Worm (Caenorhabditis elegans) whole organism, L1 larva: ENCODE measurements around the gene slc-9B.2.

Experiments used
- C16A3.4 ChIP-seq: fragments of 150-350 bp; optimal IDR thresholded peaks from 2 replicates; lab custom pipeline; 2014; ENCODE audit warnings: missing biosample characterization, missing genetic modification characterization
- aha-1 ChIP-seq: fragments of 150-350 bp; optimal IDR thresholded peaks from 2 replicates; lab custom pipeline; 2014; ENCODE audit warnings: missing biosample characterization, missing genetic modification characterization
- alr-1 ChIP-seq: fragments of 200-800 bp; sonication (Bioruptor generic); optimal IDR thresholded peaks from 2 replicates; lab custom pipeline; 2018; ENCODE audit warnings: borderline replicate concordance, mild to moderate bottlenecking, missing genetic modification characterization, missing compliant biosample characterization
- blmp-1 ChIP-seq: fragments of 150-350 bp; optimal IDR thresholded peaks from 2 replicates; lab custom pipeline; 2014; ENCODE audit warnings: missing biosample characterization, missing genetic modification characterization
- ceh-82 ChIP-seq, 3 experiments: fragments of 150-350 bp in 1 of 3; sonication (generic microtip) in 2 of 3; optimal IDR thresholded peaks; 2 replicates each; lab custom pipeline; 2014 to 2017; ENCODE audit warnings: missing biosample characterization in 3 of 3, missing genetic modification characterization in 3 of 3
- ces-1 ChIP-seq: fragments of 150-350 bp; optimal IDR thresholded peaks from 2 replicates; lab custom pipeline; 2014; ENCODE audit warnings: missing biosample characterization, missing genetic modification reagents, missing genetic modification characterization
- dpl-1 ChIP-seq, 3 experiments: fragments of 150-350 bp in 2 of 3; sonication (generic microtip) in 1 of 3; optimal IDR thresholded peaks; 2 replicates each; lab custom pipeline; 2014 to 2017; ENCODE audit warnings: missing biosample characterization in 3 of 3, missing genetic modification characterization in 3 of 3, missing genetic modification reagents in 3 of 3
- dsc-1 ChIP-seq: sonication (generic microtip); optimal IDR thresholded peaks from 2 replicates; lab custom pipeline; 2016; ENCODE audit warnings: mild to moderate bottlenecking, missing genetic modification characterization, missing compliant biosample characterization
- efl-1 ChIP-seq, 4 experiments: fragments of 150-350 bp; optimal IDR thresholded peaks in 3 of 4; peaks in 1 of 4; 1 replicate in 1 of 4; 2 replicates in 3 of 4; lab custom pipeline; 2014; ENCODE audit warnings: missing biosample characterization in 2 of 4, missing genetic modification characterization in 2 of 4, missing genetic modification reagents in 2 of 4
- egl-27 ChIP-seq, 2 experiments: fragments of 150-350 bp in 1 of 2; sonication (generic microtip); optimal IDR thresholded peaks; 3 replicates each; lab custom pipeline; 2017 to 2018; ENCODE audit warnings: missing biosample characterization in 2 of 2, missing genetic modification characterization in 2 of 2, missing genetic modification reagents in 2 of 2
- elt-2 ChIP-seq: sonication (generic microtip); optimal IDR thresholded peaks from 2 replicates; lab custom pipeline; 2016; ENCODE audit warnings: missing genetic modification characterization, mild to moderate bottlenecking, inconsistent platforms, missing compliant biosample characterization, missing genetic modification reagents
- hlh-17 ChIP-seq: fragments of 200-800 bp; sonication (Bioruptor generic); optimal IDR thresholded peaks from 2 replicates; lab custom pipeline; 2018; ENCODE audit warnings: missing genetic modification characterization, mild to moderate bottlenecking, missing compliant biosample characterization, moderate library complexity, borderline replicate concordance
- isw-1 ChIP-seq: fragments of 200-800 bp; sonication (Bioruptor generic); IDR thresholded peaks from 2 replicates; pipeline ENCODE4 v1.3.6; 2022; ENCODE audit warnings: missing genetic modification characterization, missing compliant biosample characterization
- jun-1 ChIP-seq: fragments of 150-350 bp; optimal IDR thresholded peaks from 2 replicates; lab custom pipeline; 2014; ENCODE audit warnings: missing biosample characterization, missing genetic modification reagents, missing genetic modification characterization
- lin-15B ChIP-seq: fragments of 150-350 bp; sonication (generic microtip); optimal IDR thresholded peaks from 3 replicates; lab custom pipeline; 2014; ENCODE audit warnings: missing biosample characterization, missing genetic modification characterization
- lsy-2 ChIP-seq, 2 experiments: fragments of 150-350 bp; optimal IDR thresholded peaks; 2 replicates each; lab custom pipeline; 2014; ENCODE audit warnings: missing biosample characterization in 2 of 2, missing genetic modification characterization in 2 of 2
- mab-9 ChIP-seq: fragments of 200-800 bp; sonication (Bioruptor generic); IDR thresholded peaks from 2 replicates; pipeline ENCODE4 v1.3.6; 2022; ENCODE audit warnings: missing genetic modification reagents, missing genetic modification characterization, missing compliant biosample characterization
- nhr-11 ChIP-seq: fragments of 150-350 bp; optimal IDR thresholded peaks from 2 replicates; lab custom pipeline; 2014; ENCODE audit warnings: missing biosample characterization, missing genetic modification characterization
- nhr-20 ChIP-seq: sonication (generic microtip); optimal IDR thresholded peaks from 2 replicates; lab custom pipeline; 2016; ENCODE audit warnings: mild to moderate bottlenecking, missing genetic modification characterization, missing compliant biosample characterization
- nhr-237 ChIP-seq: fragments of 150-350 bp; optimal IDR thresholded peaks from 2 replicates; lab custom pipeline; 2014; ENCODE audit warnings: missing biosample characterization, missing genetic modification characterization
- nhr-47 ChIP-seq: sonication (generic microtip); optimal IDR thresholded peaks from 2 replicates; lab custom pipeline; 2016; ENCODE audit warnings: mild to moderate bottlenecking, missing genetic modification characterization, moderate library complexity, missing compliant biosample characterization
- nhr-71 ChIP-seq: sonication (generic microtip); optimal IDR thresholded peaks from 2 replicates; lab custom pipeline; 2016; ENCODE audit warnings: mild to moderate bottlenecking, missing genetic modification characterization, moderate library complexity, missing compliant biosample characterization
- nhr-76 ChIP-seq: sonication (generic microtip); optimal IDR thresholded peaks from 2 replicates; lab custom pipeline; 2017; ENCODE audit warnings: missing biosample characterization, missing genetic modification characterization
- nhr-77 ChIP-seq: fragments of 150-350 bp; optimal IDR thresholded peaks from 2 replicates; lab custom pipeline; 2014; ENCODE audit warnings: missing biosample characterization, missing genetic modification characterization
- nhr-84 ChIP-seq: sonication (generic microtip); optimal IDR thresholded peaks from 2 replicates; lab custom pipeline; 2017; ENCODE audit warnings: missing biosample characterization, missing genetic modification characterization
- nhr-85 ChIP-seq: sonication (generic microtip); peaks from one replicate; lab custom pipeline; 2016; ENCODE audit warnings: missing genetic modification characterization, inconsistent platforms, missing compliant biosample characterization
- pag-3 ChIP-seq: sonication (generic microtip); optimal IDR thresholded peaks from 2 replicates; lab custom pipeline; 2017; ENCODE audit warnings: missing genetic modification characterization, mild to moderate bottlenecking, missing compliant biosample characterization, antibody characterized with exemption, borderline replicate concordance; ENCODE audit not compliant: insufficient read depth
- pqm-1 ChIP-seq: sonication (generic microtip); optimal IDR thresholded peaks from 3 replicates; lab custom pipeline; 2017; ENCODE audit warnings: missing biosample characterization, missing genetic modification characterization
- skn-1 ChIP-seq: fragments of 150-350 bp; optimal IDR thresholded peaks from 2 replicates; lab custom pipeline; 2014; ENCODE audit warnings: missing biosample characterization, missing genetic modification characterization
- snpc-4 ChIP-seq: fragments of 150-350 bp; optimal IDR thresholded peaks from 2 replicates; lab custom pipeline; 2014; ENCODE audit warnings: missing biosample characterization, missing genetic modification characterization
- swsn-7 ChIP-seq: sonication (generic microtip); optimal IDR thresholded peaks from 2 replicates; lab custom pipeline; 2016; ENCODE audit warnings: missing genetic modification characterization, missing compliant biosample characterization
- tlp-1 ChIP-seq: fragments of 150-350 bp; optimal IDR thresholded peaks from 2 replicates; lab custom pipeline; 2014; ENCODE audit warnings: missing biosample characterization, missing genetic modification characterization
- vab-15 ChIP-seq: sonication (generic microtip); optimal IDR thresholded peaks from 2 replicates; lab custom pipeline; 2017; ENCODE audit warnings: missing genotype, mild to moderate bottlenecking, missing genetic modification characterization, missing compliant biosample characterization
- xbp-1 ChIP-seq: sonication (generic microtip); optimal IDR thresholded peaks from 2 replicates; lab custom pipeline; 2016; ENCODE audit warnings: missing genetic modification characterization, missing compliant biosample characterization
- ztf-11 ChIP-seq, 2 experiments: sonication (generic microtip); optimal IDR thresholded peaks; 2 replicates each; lab custom pipeline; 2016 to 2017; ENCODE audit warnings: missing genetic modification characterization in 2 of 2, missing biosample characterization in 1 of 2, missing compliant biosample characterization in 1 of 2
- ztf-4 ChIP-seq: fragments of 150-350 bp; optimal IDR thresholded peaks from 2 replicates; lab custom pipeline; 2014; ENCODE audit warnings: missing biosample characterization, missing genetic modification characterization

slc-9B.2 gene

ce11 chrV:16355941-16356340 is 17.1 kb downstream of the slc-9B.2 start (continued):
- TF ChIP-seq egl-27 (tag; optimal IDR thresholded peaks at IDR 0.05; lab: Kevin White, UChicago) (peak; percentile 42 to 83), vab-15 (tag; lab: Kevin White, UChicago) (no peak), jun-1 (tag; lab: Kevin White, UChicago) (peak; percentile 83), isw-1 (GFP tag; lab: Robert Waterston, UW) (peak; percentile 76), snpc-4 (tag; lab: Kevin White, UChicago) (peak; percentile 86), aha-1 (tag; lab: Kevin White, UChicago) (no peak), ztf-4 (tag; lab: Kevin White, UChicago) (peak; percentile 67), hlh-17 (GFP tag; lab: Kevin White, UChicago) (no peak), nhr-77 (tag; lab: Kevin White, UChicago) (peak; percentile 81), nhr-237 (peak; percentile 60), lin-15B (tag; lab: Kevin White, UChicago) (peak; percentile 12), mab-9 (peak; percentile 38; the same call in 1 of the 2 replicates), nhr-11 (tag; lab: Kevin White, UChicago) (peak; percentile 5), nhr-47 (peak; percentile 91), xbp-1 (tag; lab: Kevin White, UChicago) (peak; percentile 83), dpl-1 (GFP tag; optimal IDR thresholded peaks at IDR 0.05; lab: Kevin White, UChicago) (peak; percentile 53 to 62 (median 56)), swsn-7 (tag; lab: Kevin White, UChicago) (peak; percentile 92), pqm-1 (tag; lab: Kevin White, UChicago) (no peak), nhr-84 (tag; lab: Kevin White, UChicago) (no peak), C16A3.4 (tag; lab: Kevin White, UChicago) (peak; percentile 73), ztf-11 (tag; optimal IDR thresholded peaks at IDR 0.05; lab: Kevin White, UChicago) (peak in 1 of 2 experiments; percentile 67), efl-1 (optimal IDR thresholded peaks at IDR 0.05; lab: Kevin White, UChicago) (peak; percentile 84 to 93), efl-1 (GFP tag; optimal IDR thresholded peaks at IDR 0.05 in 1 of 2; lab: Kevin White, UChicago) (peak; percentile 57 to 96)

ce11 chrV:16356798-16357197 is 18.0 kb downstream of the slc-9B.2 start:
- TF ChIP-seq dpl-1 (GFP tag; optimal IDR thresholded peaks at IDR 0.05; lab: Kevin White, UChicago) (peak in 1 of 3 experiments; percentile 41), lsy-2 (tag; optimal IDR thresholded peaks at IDR 0.05; lab: Kevin White, UChicago) (no peak), nhr-20 (tag; lab: Kevin White, UChicago) (no peak), efl-1 (optimal IDR thresholded peaks at IDR 0.05; lab: Kevin White, UChicago) (peak in 1 of 2 experiments; percentile 38), efl-1 (GFP tag; optimal IDR thresholded peaks at IDR 0.05 in 1 of 2; lab: Kevin White, UChicago) (peak; percentile 59 to 93), tlp-1 (tag; lab: Kevin White, UChicago) (no peak)

- TF ChIP-seq skn-1 (tag; lab: Kevin White, UChicago), result peak; percentile 5
- TF ChIP-seq ceh-82 (tag; optimal IDR thresholded peaks at IDR 0.05; lab: Kevin White, UChicago), result peak in 1 of 3 experiments; percentile 5
- TF ChIP-seq dsc-1 (tag; lab: Kevin White, UChicago), result no peak
- TF ChIP-seq nhr-47, result no peak
- no peak for TF ChIP-seq ces-1 (GFP tag; lab: Kevin White, UChicago)
- TF ChIP-seq elt-2 (tag; lab: Kevin White, UChicago), result peak; percentile 43
- peak; percentile 88 for TF ChIP-seq blmp-1 (tag; lab: Kevin White, UChicago)
- TF ChIP-seq, all 84 proteins: peak for 4
These were observed 18.4 kb downstream of the slc-9B.2 start, which contains the start of gene pptr-1 for ce11 chrV:16357253-16357652. Gene pptr-1, plus strand, starts transcription at chrV:16357521.

- TF ChIP-seq nhr-11 (tag; lab: Kevin White, UChicago), result no peak
- TF ChIP-seq nhr-71 (tag; lab: Kevin White, UChicago), result no peak
- TF ChIP-seq snpc-4 (tag; lab: Kevin White, UChicago), result no peak
- TF ChIP-seq nhr-85, result no peak
- no peak for TF ChIP-seq alr-1 (tag; lab: Kevin White, UChicago)
- no peak for TF ChIP-seq nhr-76 (tag; lab: Kevin White, UChicago)
- TF ChIP-seq ztf-4 (tag; lab: Kevin White, UChicago), result no peak
- TF ChIP-seq vab-15 (tag; lab: Kevin White, UChicago), result no peak
- no peak for TF ChIP-seq pag-3 (tag; lab: Kevin White, UChicago)
These were observed 22.5 kb downstream of the slc-9B.2 start for ce11 chrV:16361350-16361749.
